5 worm cellular contexts compared by ENCODE assay signal in genomic region chrIV:12128708-12129107, ce11.
TF ChIP-seq lines count a peak whose summit lies in the region.

No protein-coding gene starts in this region.

TF ChIP-seq in whole organism, L1 larva, 84 proteins besides CTCF, POLR2A, EP300 and RAD21:
- TF ChIP-seq lsy-2 (tag; optimal IDR thresholded peaks at IDR 0.05; lab: Kevin White, UChicago): peak in 1 of 2 experiments; percentile 9
- peak; percentile 16 for TF ChIP-seq nhr-47 (tag; optimal IDR thresholded peaks at IDR 0.05; lab: Kevin White, UChicago)
- peak; percentile 23 for TF ChIP-seq lin-14 (GFP tag; optimal IDR thresholded peaks at IDR 0.05; lab: Kevin White, UChicago)
- no peak for TF ChIP-seq F16B12.6 (tag; optimal IDR thresholded peaks at IDR 0.05; lab: Kevin White, UChicago)
- TF ChIP-seq snpc-4 (tag; optimal IDR thresholded peaks at IDR 0.05; lab: Kevin White, UChicago): no peak
- peak; percentile 14 for TF ChIP-seq nhr-85 (tag; lab: Kevin White, UChicago)
- TF ChIP-seq mep-1 (tag; optimal IDR thresholded peaks at IDR 0.05; lab: Kevin White, UChicago): peak; percentile 23
TF ChIP-seq in whole organism, L1 larva: peak in this region for 5.

TF ChIP-seq in whole organism, L2 larva, 48 proteins besides CTCF, POLR2A, EP300 and RAD21:
- TF ChIP-seq fos-1 (tag; optimal IDR thresholded peaks at IDR 0.05; lab: Kevin White, UChicago) (peak; percentile 90), lsy-2 (tag; optimal IDR thresholded peaks at IDR 0.05; lab: Kevin White, UChicago) (no peak), mdl-1 (tag; optimal IDR thresholded peaks at IDR 0.05; lab: Kevin White, UChicago) (no peak), C34F6.9 (tag; optimal IDR thresholded peaks at IDR 0.05; lab: Kevin White, UChicago) (peak; percentile 31), lin-39 (tag; optimal IDR thresholded peaks at IDR 0.05; lab: Kevin White, UChicago) (no peak), zag-1 (tag; optimal IDR thresholded peaks at IDR 0.05; lab: Kevin White, UChicago) (no peak), nhr-6 (tag; optimal IDR thresholded peaks at IDR 0.05; lab: Kevin White, UChicago) (no peak), ama-1 (optimal IDR thresholded peaks at IDR 0.05; lab: Kevin White, UChicago) (no peak), egl-27 (tag; optimal IDR thresholded peaks at IDR 0.05; lab: Kevin White, UChicago) (no peak), aly-2 (tag; optimal IDR thresholded peaks at IDR 0.05; lab: Kevin White, UChicago) (no peak), unc-39 (tag; optimal IDR thresholded peaks at IDR 0.05; lab: Kevin White, UChicago) (no peak), sem-4 (tag; optimal IDR thresholded peaks at IDR 0.05; lab: Kevin White, UChicago) (no peak), nhr-77 (tag; optimal IDR thresholded peaks at IDR 0.05; lab: Kevin White, UChicago) (no peak), nhr-21 (tag; optimal IDR thresholded peaks at IDR 0.05; lab: Kevin White, UChicago) (no peak), nhr-129 (tag; optimal IDR thresholded peaks at IDR 0.05; lab: Kevin White, UChicago) (peak; percentile 11), dmd-4 (tag; optimal IDR thresholded peaks at IDR 0.05; lab: Kevin White, UChicago) (no peak), nhr-11 (tag; optimal IDR thresholded peaks at IDR 0.05; lab: Kevin White, UChicago) (no peak), unc-55 (GFP tag; optimal IDR thresholded peaks at IDR 0.05; lab: Kevin White, UChicago) (peak; percentile 54), F13H6.1 (tag; optimal IDR thresholded peaks at IDR 0.05; lab: Kevin White, UChicago) (no peak), peb-1 (tag; optimal IDR thresholded peaks at IDR 0.05; lab: Kevin White, UChicago) (no peak), unc-62 (GFP tag; optimal IDR thresholded peaks at IDR 0.05; lab: Kevin White, UChicago) (no peak), ceh-82 (tag; optimal IDR thresholded peaks at IDR 0.05; lab: Kevin White, UChicago) (no peak)

TF ChIP-seq in whole organism, L3 larva, 47 proteins besides CTCF, POLR2A, EP300 and RAD21:
- TF ChIP-seq pha-4 (tag; optimal IDR thresholded peaks at IDR 0.05; lab: Kevin White, UChicago) (peak; percentile 23), unc-39 (tag; optimal IDR thresholded peaks at IDR 0.05; lab: Kevin White, UChicago) (no peak), pqm-1 (tag; optimal IDR thresholded peaks at IDR 0.05; lab: Kevin White, UChicago) (peak; percentile 28), fkh-2 (tag; optimal IDR thresholded peaks at IDR 0.05; lab: Kevin White, UChicago) (no peak), elt-2 (tag; optimal IDR thresholded peaks at IDR 0.05; lab: Kevin White, UChicago) (peak; percentile 47), lin-15B (tag; optimal IDR thresholded peaks at IDR 0.05; lab: Kevin White, UChicago) (no peak), elt-1 (tag; optimal IDR thresholded peaks at IDR 0.05; lab: Kevin White, UChicago) (no peak), jun-1 (tag; optimal IDR thresholded peaks at IDR 0.05; lab: Kevin White, UChicago) (no peak), nhr-23 (tag; optimal IDR thresholded peaks at IDR 0.05; lab: Kevin White, UChicago) (no peak), snpc-4 (tag; optimal IDR thresholded peaks at IDR 0.05; lab: Kevin White, UChicago) (peak; percentile 7), nfya-1 (tag; optimal IDR thresholded peaks at IDR 0.05; lab: Kevin White, UChicago; ENCODE audit: insufficient read depth) (peak; percentile 28)

TF ChIP-seq in whole organism, L4 larva, 104 proteins besides CTCF, POLR2A, EP300 and RAD21:
- TF ChIP-seq nhr-42 (GFP tag; IDR thresholded peaks at IDR 0.05; lab: Robert Waterston, UW) (no peak), mes-2 (tag; optimal IDR thresholded peaks at IDR 0.05; lab: Kevin White, UChicago; ENCODE audit: poor library complexity, severe bottlenecking) (peak; percentile 38), cey-2 (tag; optimal IDR thresholded peaks at IDR 0.05; lab: Kevin White, UChicago; ENCODE audit: borderline replicate concordance, insufficient read depth) (no peak), lin-1 (GFP tag; IDR thresholded peaks at IDR 0.05; lab: Robert Waterston, UW) (no peak), lsy-2 (tag; optimal IDR thresholded peaks at IDR 0.05; lab: Kevin White, UChicago) (peak in 1 of 2 experiments; percentile 12), dmd-6 (GFP tag; IDR thresholded peaks at IDR 0.05; lab: Robert Waterston, UW) (peak; percentile 30; the same call in 1 of the 2 replicates), dve-1 (tag; optimal IDR thresholded peaks at IDR 0.05; lab: Kevin White, UChicago; ENCODE audit: insufficient read depth) (peak; percentile 27), pqm-1 (tag; optimal IDR thresholded peaks at IDR 0.05; lab: Kevin White, UChicago) (peak; percentile 86), T26A8.4 (GFP tag; IDR thresholded peaks at IDR 0.05; lab: Robert Waterston, UW) (0 out of 2 replicates have a peak, but pooled peaks have one; percentile 14), daf-12 (tag; optimal IDR thresholded peaks at IDR 0.05; lab: Kevin White, UChicago) (no peak), lim-7 (GFP tag; IDR thresholded peaks at IDR 0.05; lab: Robert Waterston, UW) (no peak), hlh-11 (tag; optimal IDR thresholded peaks at IDR 0.05; lab: Kevin White, UChicago) (no peak), mep-1 (tag; optimal IDR thresholded peaks at IDR 0.05; lab: Kevin White, UChicago) (no peak), daf-16 (GFP tag; optimal IDR thresholded peaks at IDR 0.05; lab: Kevin White, UChicago) (no peak), daf-16 (tag; optimal IDR thresholded peaks at IDR 0.05; lab: Kevin White, UChicago) (peak; percentile 29), skn-1 (tag; optimal IDR thresholded peaks at IDR 0.05; lab: Kevin White, UChicago) (no peak), nhr-28 (tag; optimal IDR thresholded peaks at IDR 0.05; lab: Kevin White, UChicago) (peak; percentile 15)

TF ChIP-seq in whole organism, young adult, 124 proteins besides CTCF, POLR2A, EP300 and RAD21:
- TF ChIP-seq somi-1 (GFP tag; optimal IDR thresholded peaks at IDR 0.05; lab: Kevin White, UChicago): no peak
- no peak for TF ChIP-seq akir-1 (GFP tag; optimal IDR thresholded peaks at IDR 0.05; lab: Kevin White, UChicago)
- TF ChIP-seq dox-1 (GFP tag; IDR thresholded peaks at IDR 0.05; lab: Robert Waterston, UW): no peak
- peak; percentile 67 for TF ChIP-seq nhr-80 (tag; optimal IDR thresholded peaks at IDR 0.05; lab: Kevin White, UChicago)
- TF ChIP-seq cebp-2 (GFP tag; IDR thresholded peaks at IDR 0.05; lab: Robert Waterston, UW): 0 out of 2 replicates have a peak, but pooled peaks have one; percentile 10
- TF ChIP-seq C06A6.2 (GFP tag; conservative IDR thresholded peaks at IDR 0.05; lab: Robert Waterston, UW): no peak
- no peak for TF ChIP-seq snpc-4 (GFP tag; optimal IDR thresholded peaks at IDR 0.05; lab: Kevin White, UChicago)
- no peak for TF ChIP-seq snpc-4 (tag; optimal IDR thresholded peaks at IDR 0.05; lab: Kevin White, UChicago)
- no peak for TF ChIP-seq B0261.1 (tag; optimal IDR thresholded peaks at IDR 0.05; lab: Kevin White, UChicago)
- TF ChIP-seq D2030.7 (GFP tag; IDR thresholded peaks at IDR 0.05; lab: Robert Waterston, UW): no peak
- no peak for TF ChIP-seq efl-1 (GFP tag; optimal IDR thresholded peaks at IDR 0.05; lab: Kevin White, UChicago)
- TF ChIP-seq zfh-2 (GFP tag; conservative IDR thresholded peaks at IDR 0.05; lab: Robert Waterston, UW): no peak
- no peak for TF ChIP-seq ztf-3 (GFP tag; optimal IDR thresholded peaks at IDR 0.05; lab: Kevin White, UChicago)
- no peak for TF ChIP-seq T07F8.4 (tag; optimal IDR thresholded peaks at IDR 0.05; lab: Kevin White, UChicago)
- no peak for TF ChIP-seq let-607 (tag; optimal IDR thresholded peaks at IDR 0.05; lab: Kevin White, UChicago)
- TF ChIP-seq cebp-1 (GFP tag; IDR thresholded peaks at IDR 0.05; lab: Robert Waterston, UW): no peak
- TF ChIP-seq cebp-1 (tag; optimal IDR thresholded peaks at IDR 0.05; lab: Kevin White, UChicago): peak; percentile 6
- TF ChIP-seq nfyb-1 (GFP tag; IDR thresholded peaks at IDR 0.05; lab: Robert Waterston, UW): no peak
